Fruit fly (Drosophila melanogaster): ENCODE results near the gene Zcchc7.

DNA sequence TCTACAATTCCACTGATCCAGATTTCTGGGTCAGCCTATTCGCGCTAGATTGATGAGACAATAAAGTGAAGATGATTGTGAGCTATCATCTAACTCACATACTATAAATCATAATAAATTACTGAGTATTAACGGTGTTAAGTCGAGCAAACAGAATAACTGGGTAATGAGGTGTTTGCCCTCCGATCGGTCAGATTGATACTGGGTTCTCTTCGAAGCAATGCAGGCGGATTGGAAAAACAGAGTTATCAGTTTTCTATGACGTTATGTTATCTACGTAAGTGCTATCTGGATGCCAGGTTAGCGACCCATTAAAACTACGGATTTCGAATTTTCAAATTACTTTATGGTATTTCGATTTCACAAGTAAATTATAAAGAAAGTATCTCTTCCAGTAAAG lies 46.7 kb downstream of the Zcchc7 start:
- TF ChIP-seq CG15710 (tag; optimal IDR thresholded peaks at IDR 0.05) (no peak), CG32121 (GFP tag; IDR thresholded peaks at IDR 0.05) (no peak), CG12605 (GFP tag; IDR thresholded peaks at IDR 0.05) (no peak)

Measured in whole organism, pupa.